Worm (Caenorhabditis elegans) whole organism, L1 larva: ENCODE results near the gene ZK637.14.
A peak's percentile ranks its signal among the peaks of the same experiment; 100 is the strongest.

Experiments
- C04F5.9 ChIP-seq: sonication (generic microtip); optimal IDR thresholded peaks from 2 replicates; lab custom pipeline; 2016; ENCODE audit warnings: missing genetic modification characterization, missing compliant biosample characterization
- F16B12.6 ChIP-seq: fragments of 150-350 bp; optimal IDR thresholded peaks from 2 replicates; lab custom pipeline; 2014; ENCODE audit warnings: missing biosample characterization, missing genetic modification characterization
- aly-2 ChIP-seq: fragments of 150-350 bp; optimal IDR thresholded peaks from 2 replicates; lab custom pipeline; 2014; ENCODE audit warnings: missing biosample characterization, missing genetic modification characterization
- blmp-1 ChIP-seq: fragments of 150-350 bp; optimal IDR thresholded peaks from 2 replicates; lab custom pipeline; 2014; ENCODE audit warnings: missing biosample characterization, missing genetic modification characterization
- ceh-82 ChIP-seq, 3 experiments: fragments of 150-350 bp in 1 of 3; sonication (generic microtip) in 2 of 3; optimal IDR thresholded peaks; 2 replicates each; lab custom pipeline; 2014 to 2017; ENCODE audit warnings: missing biosample characterization in 3 of 3, missing genetic modification characterization in 3 of 3
- ces-1 ChIP-seq: fragments of 150-350 bp; optimal IDR thresholded peaks from 2 replicates; lab custom pipeline; 2014; ENCODE audit warnings: missing biosample characterization, missing genetic modification reagents, missing genetic modification characterization
- dpl-1 ChIP-seq, 3 experiments: fragments of 150-350 bp in 2 of 3; sonication (generic microtip) in 1 of 3; optimal IDR thresholded peaks; 2 replicates each; lab custom pipeline; 2014 to 2017; ENCODE audit warnings: missing biosample characterization in 3 of 3, missing genetic modification characterization in 3 of 3, missing genetic modification reagents in 3 of 3
- dsc-1 ChIP-seq: sonication (generic microtip); optimal IDR thresholded peaks from 2 replicates; lab custom pipeline; 2016; ENCODE audit warnings: mild to moderate bottlenecking, missing genetic modification characterization, missing compliant biosample characterization
- efl-1 ChIP-seq, 4 experiments: fragments of 150-350 bp; optimal IDR thresholded peaks in 3 of 4; peaks in 1 of 4; 1 replicate in 1 of 4; 2 replicates in 3 of 4; lab custom pipeline; 2014; ENCODE audit warnings: missing biosample characterization in 2 of 4, missing genetic modification characterization in 2 of 4, missing genetic modification reagents in 2 of 4
- elt-3 ChIP-seq, 6 experiments: fragments of 150-350 bp in 1 of 6; sonication (generic microtip); optimal IDR thresholded peaks; 2 replicates each; lab custom pipeline; 2017 to 2018; ENCODE audit warnings: missing biosample characterization in 6 of 6, missing genetic modification characterization in 6 of 6, inconsistent platforms in 1 of 6
- fkh-10 ChIP-seq: sonication (generic microtip); optimal IDR thresholded peaks from 2 replicates; lab custom pipeline; 2017; ENCODE audit warnings: missing biosample characterization, missing genetic modification reagents, missing genetic modification characterization
- fkh-8 ChIP-seq: sonication (generic microtip); optimal IDR thresholded peaks from 2 replicates; lab custom pipeline; 2016; ENCODE audit warnings: mild to moderate bottlenecking, missing genetic modification characterization, missing compliant biosample characterization
- fos-1 ChIP-seq: fragments of 150-350 bp; optimal IDR thresholded peaks from 2 replicates; lab custom pipeline; 2014; ENCODE audit warnings: missing biosample characterization, missing genetic modification characterization
- hlh-17 ChIP-seq: fragments of 200-800 bp; sonication (Bioruptor generic); optimal IDR thresholded peaks from 2 replicates; lab custom pipeline; 2018; ENCODE audit warnings: missing genetic modification characterization, mild to moderate bottlenecking, missing compliant biosample characterization, moderate library complexity, borderline replicate concordance
- hlh-4 ChIP-seq: sonication (generic microtip); optimal IDR thresholded peaks from 2 replicates; lab custom pipeline; 2016; ENCODE audit warnings: mild to moderate bottlenecking, missing genetic modification characterization, missing compliant biosample characterization
- hpl-2 ChIP-seq: fragments of 150-350 bp; optimal IDR thresholded peaks from 2 replicates; lab custom pipeline; 2014; ENCODE audit warnings: missing biosample characterization, missing genetic modification reagents, missing genetic modification characterization
- irx-1 ChIP-seq: sonication (generic microtip); optimal IDR thresholded peaks from 2 replicates; lab custom pipeline; 2016; ENCODE audit warnings: missing genetic modification characterization, missing compliant biosample characterization
- isw-1 ChIP-seq: fragments of 200-800 bp; sonication (Bioruptor generic); IDR thresholded peaks from 2 replicates; pipeline ENCODE4 v1.3.6; 2022; ENCODE audit warnings: missing genetic modification characterization, missing compliant biosample characterization
- lin-13 ChIP-seq: fragments of 150-350 bp; optimal IDR thresholded peaks from 2 replicates; lab custom pipeline; 2014; ENCODE audit warnings: missing biosample characterization, missing genetic modification reagents, missing genetic modification characterization
- lin-14 ChIP-seq: fragments of 200-800 bp; sonication (Bioruptor generic); optimal IDR thresholded peaks from 2 replicates; lab custom pipeline; 2018; ENCODE audit warnings: mild to moderate bottlenecking, missing genetic modification characterization, moderate library complexity, missing compliant biosample characterization
- lin-15B ChIP-seq: fragments of 150-350 bp; sonication (generic microtip); optimal IDR thresholded peaks from 3 replicates; lab custom pipeline; 2014; ENCODE audit warnings: missing biosample characterization, missing genetic modification characterization
- lin-35 ChIP-seq, 2 experiments: fragments of 150-350 bp; optimal IDR thresholded peaks; 2 replicates each; lab custom pipeline; 2014; ENCODE audit warnings: missing biosample characterization in 2 of 2, missing genetic modification characterization in 2 of 2, missing genetic modification reagents in 2 of 2
- lsy-2 ChIP-seq, 2 experiments: fragments of 150-350 bp; optimal IDR thresholded peaks; 2 replicates each; lab custom pipeline; 2014; ENCODE audit warnings: missing biosample characterization in 2 of 2, missing genetic modification characterization in 2 of 2
- mdl-1 ChIP-seq, 2 experiments: fragments of 150-350 bp; optimal IDR thresholded peaks; 2 replicates each; lab custom pipeline; 2014 to 2017; ENCODE audit warnings: missing biosample characterization in 2 of 2, missing genetic modification characterization in 2 of 2, inconsistent platforms in 1 of 2
- mep-1 ChIP-seq: fragments of 150-350 bp; optimal IDR thresholded peaks from 2 replicates; lab custom pipeline; 2014; ENCODE audit warnings: missing biosample characterization, missing genetic modification characterization
- nhr-19 ChIP-seq: fragments of 200-800 bp; sonication (Bioruptor generic); conservative IDR thresholded peaks from 2 replicates; pipeline ENCODE4 v1.3.6; 2022; ENCODE audit warnings: missing genetic modification characterization, missing compliant biosample characterization
- nhr-20 ChIP-seq: sonication (generic microtip); optimal IDR thresholded peaks from 2 replicates; lab custom pipeline; 2016; ENCODE audit warnings: mild to moderate bottlenecking, missing genetic modification characterization, missing compliant biosample characterization
- nhr-28 ChIP-seq: fragments of 150-350 bp; optimal IDR thresholded peaks from 2 replicates; lab custom pipeline; 2014; ENCODE audit warnings: missing biosample characterization, missing genetic modification characterization
- nhr-47 ChIP-seq: sonication (generic microtip); optimal IDR thresholded peaks from 2 replicates; lab custom pipeline; 2016; ENCODE audit warnings: mild to moderate bottlenecking, missing genetic modification characterization, moderate library complexity, missing compliant biosample characterization
- nhr-71 ChIP-seq: sonication (generic microtip); optimal IDR thresholded peaks from 2 replicates; lab custom pipeline; 2016; ENCODE audit warnings: mild to moderate bottlenecking, missing genetic modification characterization, moderate library complexity, missing compliant biosample characterization
- snpc-4 ChIP-seq: fragments of 150-350 bp; optimal IDR thresholded peaks from 2 replicates; lab custom pipeline; 2014; ENCODE audit warnings: missing biosample characterization, missing genetic modification characterization
- snu-23 ChIP-seq: sonication (generic microtip); optimal IDR thresholded peaks from 2 replicates; lab custom pipeline; 2016; ENCODE audit warnings: missing genetic modification characterization, missing compliant biosample characterization
- sptf-1 ChIP-seq: fragments of 150-350 bp; optimal IDR thresholded peaks from 2 replicates; lab custom pipeline; 2014; ENCODE audit warnings: missing biosample characterization, missing genetic modification characterization
- sup-37 ChIP-seq: fragments of 200-800 bp; sonication (Bioruptor generic); optimal IDR thresholded peaks from 2 replicates; lab custom pipeline; 2018; ENCODE audit warnings: mild to moderate bottlenecking, missing genetic modification characterization, missing compliant biosample characterization
- swsn-7 ChIP-seq: sonication (generic microtip); optimal IDR thresholded peaks from 2 replicates; lab custom pipeline; 2016; ENCODE audit warnings: missing genetic modification characterization, missing compliant biosample characterization
- tbx-2 ChIP-seq: sonication (generic microtip); optimal IDR thresholded peaks from 2 replicates; lab custom pipeline; 2016; ENCODE audit warnings: missing genetic modification characterization, missing compliant biosample characterization
- unc-130 ChIP-seq: fragments of 150-350 bp; optimal IDR thresholded peaks from 2 replicates; lab custom pipeline; 2017; ENCODE audit warnings: missing biosample characterization, missing genetic modification characterization, inconsistent platforms
- unc-30 ChIP-seq: sonication (generic microtip); optimal IDR thresholded peaks from 2 replicates; lab custom pipeline; 2017; ENCODE audit warnings: missing biosample characterization, missing genetic modification characterization
- unc-62 ChIP-seq: fragments of 150-350 bp; optimal IDR thresholded peaks from 2 replicates; lab custom pipeline; 2014; ENCODE audit warnings: missing biosample characterization, missing genetic modification reagents, missing genetic modification characterization
- unc-98 ChIP-seq: fragments of 200-800 bp; sonication (Bioruptor generic); IDR thresholded peaks from 2 replicates; pipeline ENCODE4 v1.3.6; 2022; ENCODE audit warnings: missing genetic modification characterization, missing compliant biosample characterization
- xbp-1 ChIP-seq: sonication (generic microtip); optimal IDR thresholded peaks from 2 replicates; lab custom pipeline; 2016; ENCODE audit warnings: missing genetic modification characterization, missing compliant biosample characterization
- zip-4 ChIP-seq: fragments of 200-800 bp; sonication (Bioruptor generic); optimal IDR thresholded peaks from 2 replicates; lab custom pipeline; 2018; ENCODE audit warnings: mild to moderate bottlenecking, missing genetic modification characterization, moderate library complexity, missing compliant biosample characterization

The ZK637.14 gene

DNA sequence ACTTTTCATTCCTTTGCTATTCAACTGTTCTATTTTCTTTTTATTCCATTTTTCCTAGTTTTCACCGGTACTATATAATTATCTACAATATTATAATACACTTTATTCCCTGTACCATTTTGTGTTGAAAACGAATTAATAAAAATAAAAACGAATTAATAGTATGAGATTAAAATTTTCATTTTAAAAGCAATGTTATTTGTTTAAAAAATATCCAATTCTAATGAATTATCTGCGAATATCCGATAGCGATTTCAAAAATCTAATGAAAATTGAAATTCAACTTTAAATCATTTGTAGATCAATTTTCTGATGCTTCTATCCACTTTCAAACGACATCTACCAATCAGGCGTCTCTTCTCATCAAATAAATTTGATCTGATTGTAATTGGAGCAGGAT is 24.5 kb upstream of the ZK637.14 start, which contains the start of gene trxr-2:
Gene trxr-2 (plus strand): TSS at position 301 of the 400 bp plus-strand sequence.
- no peak for TF ChIP-seq unc-130 (tag; lab: Kevin White, UChicago)
- TF ChIP-seq sptf-1 = no peak
- no peak for TF ChIP-seq fkh-10 (GFP tag; lab: Kevin White, UChicago)
- no peak for TF ChIP-seq unc-98 (GFP tag; lab: Robert Waterston, UW)
- no peak for TF ChIP-seq hlh-17 (GFP tag; lab: Kevin White, UChicago)
- no peak for TF ChIP-seq aly-2 (tag; lab: Kevin White, UChicago)
- no peak for TF ChIP-seq hpl-2 (GFP tag; lab: Kevin White, UChicago)
- TF ChIP-seq zip-4 (GFP tag; lab: Kevin White, UChicago) = no peak

DNA sequence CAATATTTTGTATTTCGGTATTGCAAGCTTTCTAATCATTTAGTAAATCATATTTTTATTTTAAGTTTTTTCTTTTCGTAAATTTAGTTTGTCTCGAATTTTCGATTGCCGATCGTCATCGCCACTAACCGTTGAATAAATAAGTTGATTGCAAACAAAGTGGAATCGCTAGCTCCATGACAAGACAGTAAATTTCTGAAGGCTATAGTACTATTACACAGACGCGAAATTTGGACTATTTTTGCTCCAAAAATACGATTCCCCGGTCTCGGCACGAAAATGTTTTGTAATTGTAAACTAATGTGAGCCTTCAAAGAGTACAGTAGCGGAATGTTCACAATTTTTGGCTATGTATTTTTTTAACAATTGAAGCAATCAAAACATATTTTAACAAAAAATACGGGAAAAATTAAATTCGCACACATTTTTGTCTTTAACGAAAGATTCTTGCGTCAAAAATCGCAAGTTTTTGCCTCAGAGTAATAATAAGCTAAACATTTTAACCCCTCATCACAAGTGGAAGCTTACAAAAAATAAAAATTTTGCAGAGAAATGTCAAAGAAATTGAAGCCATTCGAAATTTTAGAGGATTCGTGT is 22.7 kb upstream of the ZK637.14 start, which contains the start of gene tpk-1:
Gene tpk-1 (plus strand): TSS at position 547 of the 597 bp plus-strand sequence.
- TF ChIP-seq lsy-2 (tag; optimal IDR thresholded peaks at IDR 0.05; lab: Kevin White, UChicago) (no peak), fkh-10 (GFP tag; lab: Kevin White, UChicago) (no peak), nhr-19 (GFP tag; lab: Robert Waterston, UW) (no peak), dsc-1 (tag; lab: Kevin White, UChicago) (no peak), sup-37 (no peak)

DNA sequence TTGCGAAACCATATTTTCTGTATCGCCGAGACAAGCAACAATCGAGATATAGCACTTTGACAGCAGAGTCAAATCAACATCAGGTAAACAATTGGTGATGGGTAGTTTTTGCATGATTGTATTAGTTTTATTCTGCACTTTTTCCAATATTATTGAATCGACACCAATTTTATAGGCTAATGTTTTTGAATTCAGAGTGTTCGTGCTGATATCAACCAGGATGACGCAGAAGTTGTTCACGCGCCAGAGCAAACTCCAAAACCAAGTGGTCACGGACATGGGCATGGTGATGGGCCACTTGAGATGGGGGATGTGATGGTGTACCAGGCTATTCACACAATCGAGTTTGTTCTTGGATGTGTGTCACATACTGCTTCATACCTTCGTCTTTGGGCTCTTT is 21.2 kb upstream of the ZK637.14 start:
- no peak for TF ChIP-seq blmp-1 (tag; lab: Kevin White, UChicago)

DNA sequence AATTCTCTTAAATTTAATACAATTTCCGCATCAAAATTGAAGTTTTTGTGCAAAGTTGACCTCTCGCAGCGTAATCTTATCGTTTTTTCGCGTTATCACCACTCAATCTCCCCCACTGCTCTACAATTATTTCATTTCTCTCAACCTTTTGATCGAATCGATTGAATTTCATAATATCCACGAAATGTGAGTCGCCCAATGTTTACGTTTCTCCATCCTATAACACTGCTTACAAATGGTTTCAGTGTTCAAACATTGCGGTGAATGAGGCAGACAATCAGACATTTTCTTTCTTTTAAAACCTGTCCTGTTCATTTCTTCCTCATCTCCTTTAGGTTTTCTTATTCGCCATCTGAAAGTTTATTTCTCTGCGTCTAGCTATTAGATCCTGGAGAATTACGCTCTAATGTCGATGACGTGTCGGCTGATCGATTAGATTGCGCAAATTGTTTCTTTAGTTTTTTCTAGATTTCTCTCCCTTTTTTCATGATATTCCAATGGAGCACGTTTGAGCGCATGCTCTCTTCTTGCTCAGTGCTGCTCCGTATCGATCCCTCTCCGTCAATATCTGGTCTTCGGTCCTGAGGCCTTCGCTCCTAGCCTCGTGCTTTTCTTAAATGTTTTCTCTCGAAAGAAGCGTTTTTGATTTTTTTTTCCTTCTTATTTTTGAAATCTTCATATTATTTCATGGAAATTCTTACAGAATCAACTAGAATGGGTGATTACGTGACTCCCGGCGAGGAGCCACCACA is 16.1 kb upstream of the ZK637.14 start, which contains the start of gene unc-32:
Gene unc-32 (plus strand): TSS at position 702 of the 752 bp plus-strand sequence.
- TF ChIP-seq swsn-7 = peak; percentile 35
- TF ChIP-seq xbp-1 = peak; percentile 28
- peak; percentile 56 for TF ChIP-seq C04F5.9 (tag; lab: Kevin White, UChicago)
- TF ChIP-seq tbx-2 (tag; lab: Kevin White, UChicago) = peak; percentile 21
- peak; percentile 39 to 40 for TF ChIP-seq efl-1 (optimal IDR thresholded peaks at IDR 0.05; lab: Kevin White, UChicago)
- peak; percentile 35 to 37 for TF ChIP-seq efl-1 (GFP tag; optimal IDR thresholded peaks at IDR 0.05 in 1 of 2; lab: Kevin White, UChicago)
- peak; percentile 44 for TF ChIP-seq nhr-47 (tag; lab: Kevin White, UChicago)
- TF ChIP-seq lsy-2 (tag; optimal IDR thresholded peaks at IDR 0.05; lab: Kevin White, UChicago) = peak; percentile 19 to 70
- TF ChIP-seq dsc-1 (tag; lab: Kevin White, UChicago) = peak; percentile 41
- TF ChIP-seq unc-62 (GFP tag; lab: Kevin White, UChicago) = no peak
- peak; percentile 1 for TF ChIP-seq zip-4 (GFP tag; lab: Kevin White, UChicago)
- no peak for TF ChIP-seq F16B12.6 (tag; lab: Kevin White, UChicago)
- no peak for TF ChIP-seq unc-30 (tag; lab: Kevin White, UChicago)
- peak; percentile 11 for TF ChIP-seq fos-1 (tag; lab: Kevin White, UChicago)
- TF ChIP-seq nhr-20 (tag; lab: Kevin White, UChicago) = peak; percentile 4
- no peak for TF ChIP-seq isw-1
- TF ChIP-seq nhr-28 (tag; lab: Kevin White, UChicago) = no peak
- TF ChIP-seq nhr-71 (tag; lab: Kevin White, UChicago) = peak; percentile 65
- peak in 2 of 3 experiments; percentile 26 to 72 for TF ChIP-seq ceh-82 (tag; optimal IDR thresholded peaks at IDR 0.05; lab: Kevin White, UChicago)
- no peak for TF ChIP-seq irx-1 (tag; lab: Kevin White, UChicago)
- no peak for TF ChIP-seq nhr-19 (GFP tag; lab: Robert Waterston, UW)
- TF ChIP-seq lin-35 (GFP tag; optimal IDR thresholded peaks at IDR 0.05; lab: Kevin White, UChicago) = peak; percentile 41 to 47
- peak; percentile 84 for TF ChIP-seq lin-14
- peak; percentile 80 for TF ChIP-seq fkh-8 (tag; lab: Kevin White, UChicago)
- TF ChIP-seq dpl-1 (GFP tag; optimal IDR thresholded peaks at IDR 0.05; lab: Kevin White, UChicago) = peak in 2 of 3 experiments; percentile 36 to 40
- no peak for TF ChIP-seq unc-98 (GFP tag; lab: Robert Waterston, UW)
- peak in 1 of 2 experiments; percentile 18 for TF ChIP-seq mdl-1 (tag; optimal IDR thresholded peaks at IDR 0.05; lab: Kevin White, UChicago)
- peak; percentile 33 for TF ChIP-seq fkh-10 (GFP tag; lab: Kevin White, UChicago)
- peak; percentile 58 for TF ChIP-seq lin-15B (tag; lab: Kevin White, UChicago)
- TF ChIP-seq snpc-4 (tag; lab: Kevin White, UChicago) = no peak
- TF ChIP-seq aly-2 (tag; lab: Kevin White, UChicago) = no peak
- peak; percentile 56 for TF ChIP-seq snu-23 (GFP tag; lab: Kevin White, UChicago)
- no peak for TF ChIP-seq elt-3 (tag; optimal IDR thresholded peaks at IDR 0.05; lab: Kevin White, UChicago)
- no peak for TF ChIP-seq hlh-4 (tag; lab: Kevin White, UChicago)
- no peak for TF ChIP-seq ces-1
- TF ChIP-seq mep-1 (tag; lab: Kevin White, UChicago) = peak; percentile 63
- TF ChIP-seq lin-13 (GFP tag; lab: Kevin White, UChicago) = no peak
